Worm (Caenorhabditis elegans) whole organism, midembryonic: Measurements from ENCODE around the gene Y48E1C.1.

Source experiments
- T22C8.4 ChIP-seq: fragments of 200-800 bp; sonication (Bioruptor generic); IDR thresholded peaks from 2 replicates; pipeline ENCODE4 v1.3.6; 2022; ENCODE audit warnings: missing genetic modification characterization, missing compliant biosample characterization
- cog-1 ChIP-seq: sonication (generic microtip); optimal IDR thresholded peaks from 2 replicates; lab custom pipeline; 2016; ENCODE audit warnings: missing genetic modification characterization, missing compliant biosample characterization
- flt-1 ChIP-seq: fragments of 200-800 bp; sonication (Bioruptor generic); IDR thresholded peaks from 2 replicates; pipeline ENCODE4 v1.3.6; 2022; ENCODE audit warnings: missing genetic modification characterization, missing compliant biosample characterization
- klf-2 ChIP-seq: fragments of 200-800 bp; sonication (Bioruptor generic); conservative IDR thresholded peaks from 2 replicates; pipeline ENCODE4 v1.3.6; 2022; ENCODE audit warnings: missing genetic modification reagents, missing genetic modification characterization, missing compliant biosample characterization
- med-1 ChIP-seq: sonication (generic microtip); optimal IDR thresholded peaks from 2 replicates; lab custom pipeline; 2017; ENCODE audit warnings: missing genetic modification characterization, mild to moderate bottlenecking, missing compliant biosample characterization, antibody characterized with exemption, missing genetic modification reagents; ENCODE audit not compliant: insufficient read depth
- ref-1 ChIP-seq: fragments of 200-800 bp; sonication (Bioruptor generic); conservative IDR thresholded peaks from 2 replicates; pipeline ENCODE4 v1.3.6; 2022; ENCODE audit warnings: missing genetic modification reagents, missing genetic modification characterization, missing compliant biosample characterization
- tab-1 ChIP-seq: fragments of 200-800 bp; sonication (Bioruptor generic); IDR thresholded peaks from 2 replicates; pipeline ENCODE4 v1.3.6; 2022; ENCODE audit warnings: missing genetic modification characterization, missing compliant biosample characterization
- ztf-23 ChIP-seq: fragments of 200-800 bp; sonication (Bioruptor generic); IDR thresholded peaks from 2 replicates; pipeline ENCODE4 v1.3.6; 2022; ENCODE audit warnings: missing genetic modification reagents, missing genetic modification characterization, missing compliant biosample characterization
- ztf-29 ChIP-seq: fragments of 200-800 bp; sonication (Bioruptor generic); IDR thresholded peaks from 2 replicates; pipeline ENCODE4 v1.3.6; 2022; ENCODE audit warnings: missing genetic modification reagents, missing genetic modification characterization, missing compliant biosample characterization

Y48E1C.1 gene

ce11 chrII:13416552-13416951 is 1.7 kb downstream of the Y48E1C.1 start:
- no peak for TF ChIP-seq T22C8.4 (GFP tag; lab: Robert Waterston, UW)
- TF ChIP-seq ztf-23 (GFP tag; lab: Robert Waterston, UW) = no peak
- TF ChIP-seq klf-2 = no peak

ce11 chrII:13417452-13418031 is 2.7 kb downstream of the Y48E1C.1 start:
- TF ChIP-seq ztf-29 (GFP tag; lab: Robert Waterston, UW) (no peak), tab-1 (GFP tag; lab: Robert Waterston, UW) (no peak), T22C8.4 (GFP tag; lab: Robert Waterston, UW) (peak; percentile 98), ztf-23 (GFP tag; lab: Robert Waterston, UW) (no peak), klf-2 (no peak)

ce11 chrII:13424242-13424641 is 9.4 kb downstream of the Y48E1C.1 start, which contains the start of gene Y48E1C.2:
Y48E1C.2 (plus strand) TSS chrII:13424542.
- no peak for TF ChIP-seq ztf-29 (GFP tag; lab: Robert Waterston, UW)
- no peak for TF ChIP-seq cog-1 (tag; lab: Kevin White, UChicago)
- TF ChIP-seq tab-1 (GFP tag; lab: Robert Waterston, UW) = no peak
- TF ChIP-seq ref-1 = no peak
- TF ChIP-seq klf-2 = no peak
- TF ChIP-seq med-1 = no peak
- TF ChIP-seq T22C8.4 (GFP tag; lab: Robert Waterston, UW) = no peak
- no peak for TF ChIP-seq flt-1 (GFP tag; lab: Robert Waterston, UW)
- no peak for TF ChIP-seq ztf-23 (GFP tag; lab: Robert Waterston, UW)

ce11 chrII:13436725-13437124 is 21.9 kb downstream of the Y48E1C.1 start, which contains the start of gene Y48E1C.4:
Y48E1C.4 (minus strand) TSS chrII:13436825.
- TF ChIP-seq ztf-29 (GFP tag; lab: Robert Waterston, UW) = no peak
- TF ChIP-seq ztf-23 (GFP tag; lab: Robert Waterston, UW) = no peak
- no peak for TF ChIP-seq klf-2
- no peak for TF ChIP-seq flt-1 (GFP tag; lab: Robert Waterston, UW)
- no peak for TF ChIP-seq cog-1 (tag; lab: Kevin White, UChicago)
- no peak for TF ChIP-seq T22C8.4 (GFP tag; lab: Robert Waterston, UW)
- no peak for TF ChIP-seq ref-1
- TF ChIP-seq tab-1 (GFP tag; lab: Robert Waterston, UW) = no peak

ce11 chrII:13444307-13444706 is 29.5 kb downstream of the Y48E1C.1 start:
- TF ChIP-seq flt-1 (GFP tag; lab: Robert Waterston, UW) (no peak), ztf-29 (GFP tag; lab: Robert Waterston, UW) (peak; percentile 54; the same call in 1 of the 2 replicates)

- no peak for TF ChIP-seq ztf-29 (GFP tag; lab: Robert Waterston, UW)
These were observed 31.8 kb downstream of the Y48E1C.1 start for ce11 chrII:13446597-13446996.

- TF ChIP-seq ztf-29 (GFP tag; lab: Robert Waterston, UW) = no peak
- TF ChIP-seq T22C8.4 (GFP tag; lab: Robert Waterston, UW) = peak; percentile 75
- TF ChIP-seq flt-1 (GFP tag; lab: Robert Waterston, UW) = no peak
- no peak for TF ChIP-seq med-1
- TF ChIP-seq cog-1 (tag; lab: Kevin White, UChicago) = no peak
- TF ChIP-seq ztf-23 (GFP tag; lab: Robert Waterston, UW) = no peak
- TF ChIP-seq tab-1 (GFP tag; lab: Robert Waterston, UW) = no peak
These were observed 32.4 kb downstream of the Y48E1C.1 start, which contains the start of gene tbc-14 for ce11 chrII:13447166-13447643. tbc-14 (minus strand) TSS chrII:13447593.

ce11 chrII:13447668-13448067 is 32.9 kb downstream of the Y48E1C.1 start:
- TF ChIP-seq med-1 = no peak
- peak; percentile 76 for TF ChIP-seq cog-1 (tag; lab: Kevin White, UChicago)
- TF ChIP-seq flt-1 (GFP tag; lab: Robert Waterston, UW) = 0 out of 2 replicates have a peak, but pooled peaks have one; percentile 46

- no peak for TF ChIP-seq med-1
- no peak for TF ChIP-seq T22C8.4 (GFP tag; lab: Robert Waterston, UW)
- no peak for TF ChIP-seq cog-1 (tag; lab: Kevin White, UChicago)
- no peak for TF ChIP-seq flt-1 (GFP tag; lab: Robert Waterston, UW)
- TF ChIP-seq ztf-23 (GFP tag; lab: Robert Waterston, UW) = no peak
- no peak for TF ChIP-seq tab-1 (GFP tag; lab: Robert Waterston, UW)
- no peak for TF ChIP-seq klf-2
- TF ChIP-seq ztf-29 (GFP tag; lab: Robert Waterston, UW) = no peak
- TF ChIP-seq ref-1 = no peak
These were observed 36.5 kb downstream of the Y48E1C.1 start for ce11 chrII:13451321-13451720.

- TF ChIP-seq tab-1 (GFP tag; lab: Robert Waterston, UW) (no peak), T22C8.4 (GFP tag; lab: Robert Waterston, UW) (peak; percentile 57)
These were observed 40.0 kb downstream of the Y48E1C.1 start for ce11 chrII:13454839-13455238.

ce11 chrII:13456622-13457021 is 41.8 kb downstream of the Y48E1C.1 start:
- TF ChIP-seq T22C8.4 (GFP tag; lab: Robert Waterston, UW) = no peak
- no peak for TF ChIP-seq cog-1 (tag; lab: Kevin White, UChicago)
- TF ChIP-seq ztf-23 (GFP tag; lab: Robert Waterston, UW) = 0 out of 2 replicates have a peak, but pooled peaks have one; percentile 9
- no peak for TF ChIP-seq med-1
- no peak for TF ChIP-seq flt-1 (GFP tag; lab: Robert Waterston, UW)
- no peak for TF ChIP-seq ztf-29 (GFP tag; lab: Robert Waterston, UW)
- no peak for TF ChIP-seq klf-2
- TF ChIP-seq tab-1 (GFP tag; lab: Robert Waterston, UW) = no peak
